Fruit fly (Drosophila melanogaster): Measurements from ENCODE around the gene Slbp.

Slbp gene

dm6 chr3R:29116167-29116725 is 36.8 kb downstream of the Slbp start, which contains the start of gene Atg14 (continued):
- TF ChIP-seq CG2129 (GFP tag; IDR thresholded peaks at IDR 0.05; ENCODE audit: partially characterized antibody) (peak; percentile 55; the same call in 1 of the 2 replicates), CG15269 (tag; optimal IDR thresholded peaks at IDR 0.05) (no peak), jigr1 (GFP tag; IDR thresholded peaks at IDR 0.05) (no peak), hkb (optimal IDR thresholded peaks at IDR 0.05) (no peak), hkb (GFP tag; IDR thresholded peaks at IDR 0.05) (0 out of 2 replicates have a peak, but pooled peaks have one; percentile 20), dimm (GFP tag; IDR thresholded peaks at IDR 0.05) (no peak), croc (GFP tag; conservative IDR thresholded peaks at IDR 0.05) (no peak), Dbx (GFP tag; IDR thresholded peaks at IDR 0.05) (peak; percentile 9; the same call in 1 of the 3 replicates), Antp (GFP tag; optimal IDR thresholded peaks at IDR 0.05) (no peak), CG5180 (GFP tag; optimal IDR thresholded peaks at IDR 0.05) (no peak), dm (GFP tag; optimal IDR thresholded peaks at IDR 0.05) (no peak), CG12769 (tag; optimal IDR thresholded peaks at IDR 0.05) (no peak), disco-r (GFP tag; optimal IDR thresholded peaks at IDR 0.05) (no peak), CG12391 (tag; optimal IDR thresholded peaks at IDR 0.05) (peak; percentile 8), Kr (GFP tag; optimal IDR thresholded peaks at IDR 0.05) (no peak), peb (GFP tag; IDR thresholded peaks at IDR 0.05) (no peak), CG11398 (GFP tag; optimal IDR thresholded peaks at IDR 0.05) (no peak), Dad (GFP tag; optimal IDR thresholded peaks at IDR 0.05) (peak; percentile 6), amos (GFP tag; IDR thresholded peaks at IDR 0.05; ENCODE audit: partially characterized antibody) (peak; percentile 92), so (GFP tag; IDR thresholded peaks at IDR 0.05) (no peak), CG43689 (GFP tag; IDR thresholded peaks at IDR 0.05) (no peak), CG14667 (GFP tag; IDR thresholded peaks at IDR 0.05) (no peak), exex (tag; optimal IDR thresholded peaks at IDR 0.05) (peak; percentile 37), Hr3 (GFP tag; optimal IDR thresholded peaks at IDR 0.05) (no peak), lola (GFP tag; optimal IDR thresholded peaks at IDR 0.05) (no peak), CG18011 (GFP tag; optimal IDR thresholded peaks at IDR 0.05) (no peak), sd (tag; optimal IDR thresholded peaks at IDR 0.05) (no peak), CG13624 (GFP tag; optimal IDR thresholded peaks at IDR 0.05) (no peak), CG12236 (GFP tag; optimal IDR thresholded peaks at IDR 0.05) (no peak), wek (GFP tag; optimal IDR thresholded peaks at IDR 0.05) (no peak), CG10321 (GFP tag; IDR thresholded peaks at IDR 0.05) (no peak), Sry-β (GFP tag; optimal IDR thresholded peaks at IDR 0.05) (no peak), tx (GFP tag; optimal IDR thresholded peaks at IDR 0.05) (no peak), unpg (GFP tag; optimal IDR thresholded peaks at IDR 0.05) (no peak), NFAT (GFP tag; IDR thresholded peaks at IDR 0.05) (no peak), slp2 (GFP tag; optimal IDR thresholded peaks at IDR 0.05) (no peak), ATbp (GFP tag; optimal IDR thresholded peaks at IDR 0.05) (no peak), CG5953 (GFP tag; IDR thresholded peaks at IDR 0.05) (no peak), CG6791 (GFP tag; IDR thresholded peaks at IDR 0.05; ENCODE audit: partially characterized antibody) (peak; percentile 95), CG12744 (GFP tag; optimal IDR thresholded peaks at IDR 0.05) (no peak), ro (GFP tag; IDR thresholded peaks at IDR 0.05) (no peak), CG8089 (GFP tag; optimal IDR thresholded peaks at IDR 0.05) (no peak), ase (GFP tag; IDR thresholded peaks at IDR 0.05) (no peak), NC2β (GFP tag; optimal IDR thresholded peaks at IDR 0.05) (no peak), CG12155 (GFP tag; optimal IDR thresholded peaks at IDR 0.05) (peak; percentile 18), vfl (GFP tag; optimal IDR thresholded peaks at IDR 0.05) (peak; percentile 10), CTCF (GFP tag; optimal IDR thresholded peaks at IDR 0.05) (no peak), CG6689 (GFP tag; IDR thresholded peaks at IDR 0.05) (no peak), Lpt (GFP tag; optimal IDR thresholded peaks at IDR 0.05) (no peak), oc (tag; optimal IDR thresholded peaks at IDR 0.05) (no peak), CG2199 (GFP tag; IDR thresholded peaks at IDR 0.05) (no peak), CG4282 (GFP tag; optimal IDR thresholded peaks at IDR 0.05) (no peak)

All from whole organism, embryonic.